Fruit fly (Drosophila melanogaster) whole organism, prepupa: ENCODE results near the gene Nopp140.

Source experiments
- CG15336 ChIP-seq: fragments of 200-800 bp; sonication (Bioruptor generic); IDR thresholded peaks from 2 replicates; pipeline ENCODE4 v1.3.6; 2022; ENCODE audit warnings: missing biosample characterization, missing genetic modification characterization
- CG16779 ChIP-seq: fragments of 200-800 bp; sonication (Bioruptor generic); optimal IDR thresholded peaks from 3 replicates; lab custom pipeline; 2017; ENCODE audit warnings: missing biosample characterization, mild to moderate bottlenecking, missing genetic modification characterization
- CG31627 ChIP-seq: fragments of 200-800 bp; sonication (Bioruptor generic); optimal IDR thresholded peaks from 3 replicates; lab custom pipeline; 2016; ENCODE audit warnings: missing biosample characterization, missing genetic modification characterization
- Lpt ChIP-seq: fragments of 200-800 bp; sonication (Bioruptor generic); optimal IDR thresholded peaks from 3 replicates; lab custom pipeline; 2016; ENCODE audit warnings: missing biosample characterization, missing genetic modification characterization
- Sox102F ChIP-seq: fragments of 200-800 bp; sonication (Bioruptor generic); optimal IDR thresholded peaks from 2 replicates; lab custom pipeline; 2016; ENCODE audit warnings: missing biosample characterization, mild to moderate bottlenecking, missing genetic modification characterization
- cyc ChIP-seq: fragments of 200-800 bp; sonication (Bioruptor generic); optimal IDR thresholded peaks from 3 replicates; lab custom pipeline; 2016; ENCODE audit warnings: missing biosample characterization, missing genetic modification characterization
- fd85E ChIP-seq: fragments of 200-800 bp; sonication (Bioruptor generic); optimal IDR thresholded peaks from 3 replicates; lab custom pipeline; 2016; ENCODE audit warnings: missing biosample characterization, missing genetic modification characterization
- net ChIP-seq: fragments of 200-800 bp; sonication (Bioruptor generic); optimal IDR thresholded peaks from 3 replicates; lab custom pipeline; 2016; ENCODE audit warnings: missing biosample characterization, missing genetic modification characterization
- salr ChIP-seq, 2 experiments: fragments of 200-800 bp; sonication (Bioruptor generic); optimal IDR thresholded peaks; 3 replicates each; lab custom pipeline; 2016 to 2018; ENCODE audit warnings: missing biosample characterization in 2 of 2, missing genetic modification characterization in 2 of 2, mild to moderate bottlenecking in 1 of 2

- TF ChIP-seq Lpt = peak; percentile 31
- peak; percentile 70 for TF ChIP-seq CG31627 (GFP tag; lab: Kevin White, UChicago)
- peak in 1 of 2 experiments; percentile 18 for TF ChIP-seq salr (GFP tag; optimal IDR thresholded peaks at IDR 0.05; lab: Kevin White, UChicago)
- TF ChIP-seq Sox102F (GFP tag; lab: Kevin White, UChicago) = no peak
- TF ChIP-seq CG16779 (tag; lab: Kevin White, UChicago) = no peak
- TF ChIP-seq CG15336 = peak; percentile 38; the same call in 1 of the 2 replicates
- peak; percentile 62 for TF ChIP-seq net (GFP tag; lab: Kevin White, UChicago)
- no peak for TF ChIP-seq fd85E (GFP tag; lab: Kevin White, UChicago)
- peak; percentile 60 for TF ChIP-seq cyc (GFP tag; lab: Kevin White, UChicago)
Measured at dm6 chr3L:21832203-21833160, at the start of gene Nopp140, which contains the start of gene CG7148.
